Fruit fly (Drosophila melanogaster): ENCODE measurements around the gene CG9988.
A peak's percentile ranks its signal among the peaks of the same experiment; 100 is the strongest.

CG9988 gene

DNA sequence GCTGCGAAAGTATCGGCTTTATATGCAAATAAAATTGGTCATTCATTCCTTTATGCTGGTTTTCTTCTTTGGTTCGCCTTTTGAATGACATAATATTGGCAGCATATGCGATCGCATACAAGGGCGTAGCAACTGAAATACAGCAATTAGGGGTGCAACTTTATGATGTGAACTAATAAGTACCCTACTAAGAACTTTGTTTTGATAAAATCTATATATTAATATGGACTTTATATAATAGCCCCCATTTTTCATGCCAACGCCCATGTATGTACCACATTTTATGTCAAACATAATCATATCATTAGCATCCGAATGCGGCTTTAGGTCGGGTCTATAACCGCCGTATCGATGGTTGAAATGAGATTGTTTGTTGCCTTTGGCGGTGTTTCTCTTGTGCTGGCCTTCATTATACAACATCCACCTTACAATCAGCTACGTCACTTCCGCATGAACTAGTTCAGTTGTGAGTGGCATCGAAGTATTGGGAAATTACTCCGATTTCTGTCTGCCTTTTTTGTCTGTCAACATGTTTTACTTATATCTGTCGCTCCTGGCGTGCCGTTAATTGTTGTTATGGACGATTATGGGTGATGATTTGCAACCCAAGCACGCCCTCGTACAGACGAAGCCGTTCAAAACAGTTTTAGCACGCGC, 40.8 kb downstream of the CG9988 start (continued):
- TF ChIP-seq ase (GFP tag; IDR thresholded peaks at IDR 0.05) (peak; percentile 63; the same call in 2 of the 3 replicates), Rfx (GFP tag; IDR thresholded peaks at IDR 0.05) (peak; percentile 90), run (tag; optimal IDR thresholded peaks at IDR 0.05) (peak; percentile 26), PHDP (tag; optimal IDR thresholded peaks at IDR 0.05) (peak; percentile 68), CG8388 (GFP tag; optimal IDR thresholded peaks at IDR 0.05) (no peak), gem (tag; optimal IDR thresholded peaks at IDR 0.05) (peak; percentile 76), CG34422 (GFP tag; IDR thresholded peaks at IDR 0.05) (0 out of 3 replicates have a peak, but pooled peaks have one; percentile 56), Max (GFP tag; optimal IDR thresholded peaks at IDR 0.05) (no peak), NfI (GFP tag; optimal IDR thresholded peaks at IDR 0.05) (peak; percentile 56), bcd (GFP tag; optimal IDR thresholded peaks at IDR 0.05) (peak; percentile 53)

DNA sequence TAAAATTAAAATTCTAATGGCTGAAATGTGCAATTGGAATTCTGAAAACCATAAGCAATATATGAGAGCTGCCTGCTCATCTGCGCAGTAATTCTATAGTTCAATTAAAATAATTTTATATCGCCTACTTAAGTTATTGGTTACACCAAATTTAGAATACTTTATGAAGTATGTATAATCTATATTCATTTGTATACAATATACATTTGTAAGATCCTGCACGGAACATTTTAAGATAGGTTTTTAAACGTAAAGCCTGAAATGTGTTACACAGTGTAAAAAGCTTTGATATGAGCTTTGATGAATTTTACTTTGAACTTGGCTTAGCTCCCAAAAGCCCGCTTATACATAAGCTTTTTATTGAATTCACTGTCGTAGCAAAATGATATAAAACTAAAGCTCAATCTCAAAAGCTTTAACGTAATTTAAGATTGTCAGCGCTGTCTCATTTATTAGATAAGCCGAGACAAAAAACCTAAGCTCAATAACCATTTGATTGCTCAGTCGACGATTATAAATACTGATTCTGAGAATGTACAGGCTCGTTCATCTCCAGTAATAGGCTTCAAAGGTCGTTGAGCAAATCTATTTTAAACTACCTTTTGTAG, 41.4 kb downstream of the CG9988 start:
- TF ChIP-seq Sox102F (GFP tag; optimal IDR thresholded peaks at IDR 0.05) (peak; percentile 10), Camta (GFP tag; optimal IDR thresholded peaks at IDR 0.05) (no peak), CG32532 (GFP tag; IDR thresholded peaks at IDR 0.05) (no peak; the same call in 1 of the 2 replicates), Stat92E (GFP tag; optimal IDR thresholded peaks at IDR 0.05) (no peak), dmrt99B (tag; optimal IDR thresholded peaks at IDR 0.05) (peak; percentile 5), CG13296 (GFP tag; optimal IDR thresholded peaks at IDR 0.05) (peak; percentile 4), CG3163 (GFP tag; optimal IDR thresholded peaks at IDR 0.05) (no peak), CG16863 (GFP tag; optimal IDR thresholded peaks at IDR 0.05) (no peak), pan (optimal IDR thresholded peaks at IDR 0.05) (no peak), pan (GFP tag; optimal IDR thresholded peaks at IDR 0.05 in 1 of 2, IDR thresholded peaks at IDR 0.05 in 1 of 2) (no peak), CG2678 (tag; optimal IDR thresholded peaks at IDR 0.05) (peak; percentile 33), lab (GFP tag; optimal IDR thresholded peaks at IDR 0.05) (peak; percentile 16), Hsf (GFP tag; optimal IDR thresholded peaks at IDR 0.05) (no peak), chif (GFP tag; optimal IDR thresholded peaks at IDR 0.05) (no peak), Meics (GFP tag; optimal IDR thresholded peaks at IDR 0.05) (peak; percentile 5), Hmr (GFP tag; optimal IDR thresholded peaks at IDR 0.05) (peak; percentile 22), pfk (GFP tag; optimal IDR thresholded peaks at IDR 0.05) (no peak), CG11504 (tag; optimal IDR thresholded peaks at IDR 0.05) (peak; percentile 28), Pdp1 (GFP tag; optimal IDR thresholded peaks at IDR 0.05) (peak in 1 of 2 experiments; percentile 61), CG9797 (GFP tag; optimal IDR thresholded peaks at IDR 0.05) (no peak), Dek (tag; optimal IDR thresholded peaks at IDR 0.05) (peak; percentile 31), Med (GFP tag) (peak; percentile 50), CG10147 (GFP tag; optimal IDR thresholded peaks at IDR 0.05) (peak; percentile 36), CG10267 (tag; optimal IDR thresholded peaks at IDR 0.05) (no peak), twi (tag; optimal IDR thresholded peaks at IDR 0.05) (no peak), Ets97D (GFP tag; optimal IDR thresholded peaks at IDR 0.05) (no peak), CG2712 (tag; optimal IDR thresholded peaks at IDR 0.05) (peak; percentile 17), CG18011 (GFP tag; optimal IDR thresholded peaks at IDR 0.05) (peak; percentile 96), PHDP (tag; optimal IDR thresholded peaks at IDR 0.05) (peak; percentile 44), Xrp1 (GFP tag; IDR thresholded peaks at IDR 0.05) (0 out of 2 replicates have a peak, but pooled peaks have one; percentile 9), CTCF (GFP tag; optimal IDR thresholded peaks at IDR 0.05) (peak; percentile 69), CG7839 (tag; optimal IDR thresholded peaks at IDR 0.05) (peak; percentile 35), klu (GFP tag; IDR thresholded peaks at IDR 0.05) (no peak), zfh2 (GFP tag; optimal IDR thresholded peaks at IDR 0.05) (no peak), CG9609 (GFP tag; optimal IDR thresholded peaks at IDR 0.05) (no peak), bcd (GFP tag; optimal IDR thresholded peaks at IDR 0.05) (no peak), lbe (GFP tag; optimal IDR thresholded peaks at IDR 0.05) (peak; percentile 1), CG17359 (tag; optimal IDR thresholded peaks at IDR 0.05) (peak; percentile 7), cas (GFP tag; IDR thresholded peaks at IDR 0.05) (no peak)

Data from whole organism, embryonic.